Fruit fly (Drosophila melanogaster): Measurements from ENCODE around the gene CG6026.

The CG6026 gene

DNA sequence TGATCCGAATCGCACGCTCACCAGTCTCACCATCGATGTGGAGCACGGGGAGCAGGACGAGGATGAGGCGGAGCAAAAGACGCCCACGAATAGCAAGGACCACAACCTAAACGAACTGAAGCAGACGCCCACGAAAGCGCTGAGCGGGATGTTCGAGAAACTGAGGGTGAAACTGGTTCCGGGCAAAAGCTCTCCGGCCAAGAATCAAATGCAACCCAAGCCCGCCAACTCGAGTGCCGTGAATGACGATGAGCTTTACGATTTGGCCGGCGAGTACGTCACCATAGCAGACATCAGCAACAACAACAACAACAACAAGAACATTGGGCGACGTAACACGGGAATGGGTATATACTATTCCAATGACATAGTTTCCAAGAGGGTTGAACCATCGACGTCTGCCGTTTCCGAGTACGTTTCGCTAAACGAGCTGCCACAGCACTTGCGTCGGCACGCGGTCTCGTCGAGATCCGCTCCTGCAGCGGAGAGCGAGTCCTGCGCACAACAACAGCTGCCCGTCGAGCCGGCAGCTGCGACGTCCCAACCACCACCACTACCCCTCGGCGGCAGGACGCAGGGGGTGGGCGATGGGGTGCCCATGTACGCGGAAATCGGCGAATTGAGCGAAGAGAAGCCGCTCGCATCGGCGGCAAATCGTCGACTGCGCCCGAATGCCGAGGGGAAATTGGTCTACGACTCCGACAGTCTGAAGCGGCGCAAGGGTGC is 15.9 kb upstream of the CG6026 start (continued):
- TF ChIP-seq MESR4 (GFP tag; optimal IDR thresholded peaks at IDR 0.05) (no peak), dimm (GFP tag; IDR thresholded peaks at IDR 0.05) (no peak), unc-4 (GFP tag; IDR thresholded peaks at IDR 0.05; ENCODE audit: partially characterized antibody) (no peak; the same call in 1 of the 2 replicates), CG11696 (GFP tag; IDR thresholded peaks at IDR 0.05) (no peak), CG4282 (GFP tag; optimal IDR thresholded peaks at IDR 0.05) (no peak), CG11085 (GFP tag; IDR thresholded peaks at IDR 0.05) (no peak), CG6689 (GFP tag; IDR thresholded peaks at IDR 0.05) (no peak), CG14050 (GFP tag; IDR thresholded peaks at IDR 0.05) (no peak), CG10274 (GFP tag; optimal IDR thresholded peaks at IDR 0.05) (no peak), phol (tag; optimal IDR thresholded peaks at IDR 0.05) (no peak), Atf3 (GFP tag; optimal IDR thresholded peaks at IDR 0.05) (no peak), MBD-R2 (GFP tag; IDR thresholded peaks at IDR 0.05) (no peak), pnt (GFP tag; optimal IDR thresholded peaks at IDR 0.05) (no peak), cad (GFP tag; optimal IDR thresholded peaks at IDR 0.05) (no peak), CG2889 (GFP tag; IDR thresholded peaks at IDR 0.05) (no peak), ase (GFP tag; IDR thresholded peaks at IDR 0.05) (peak; percentile 53; the same call in 1 of the 3 replicates), emc (GFP tag; optimal IDR thresholded peaks at IDR 0.05) (no peak), CG6813 (GFP tag; optimal IDR thresholded peaks at IDR 0.05) (no peak), Xbp1 (GFP tag; optimal IDR thresholded peaks at IDR 0.05) (no peak), ham (GFP tag; IDR thresholded peaks at IDR 0.05) (no peak), Atf-2 (GFP tag; optimal IDR thresholded peaks at IDR 0.05) (no peak), CG8388 (GFP tag; optimal IDR thresholded peaks at IDR 0.05) (no peak), usp (GFP tag; optimal IDR thresholded peaks at IDR 0.05) (no peak), CG9817 (tag; optimal IDR thresholded peaks at IDR 0.05) (no peak), cg (GFP tag; optimal IDR thresholded peaks at IDR 0.05) (no peak), CG1792 (GFP tag; optimal IDR thresholded peaks at IDR 0.05) (no peak), dm (GFP tag; optimal IDR thresholded peaks at IDR 0.05) (no peak), scrt (GFP tag; optimal IDR thresholded peaks at IDR 0.05) (peak; percentile 7), ci (GFP tag; IDR thresholded peaks at IDR 0.05) (0 out of 3 replicates have a peak, but pooled peaks have one; percentile 31), CG3163 (GFP tag; optimal IDR thresholded peaks at IDR 0.05) (no peak), jumu (GFP tag; optimal IDR thresholded peaks at IDR 0.05) (no peak), sim (GFP tag; IDR thresholded peaks at IDR 0.05) (no peak), CG2678 (tag; optimal IDR thresholded peaks at IDR 0.05) (no peak), BtbVII (GFP tag; optimal IDR thresholded peaks at IDR 0.05) (no peak), Hand (GFP tag; optimal IDR thresholded peaks at IDR 0.05) (no peak), CG13296 (GFP tag; optimal IDR thresholded peaks at IDR 0.05) (no peak), CoRest (tag; optimal IDR thresholded peaks at IDR 0.05) (no peak), MTF-1 (GFP tag; optimal IDR thresholded peaks at IDR 0.05; ENCODE audit: borderline replicate concordance) (no peak), abd-A (tag; optimal IDR thresholded peaks at IDR 0.05) (no peak), CG34422 (GFP tag; IDR thresholded peaks at IDR 0.05) (no peak), gfzf (GFP tag; optimal IDR thresholded peaks at IDR 0.05) (no peak), CG18764 (GFP tag; optimal IDR thresholded peaks at IDR 0.05) (no peak), h (optimal IDR thresholded peaks at IDR 0.05) (no peak), CG30431 (GFP tag; optimal IDR thresholded peaks at IDR 0.05) (no peak), CG1024 (GFP tag; IDR thresholded peaks at IDR 0.05) (no peak), Adf1 (GFP tag; IDR thresholded peaks at IDR 0.05) (peak; percentile 75), CG4617 (GFP tag; optimal IDR thresholded peaks at IDR 0.05; ENCODE audit: borderline replicate concordance) (no peak), CG4360 (GFP tag; IDR thresholded peaks at IDR 0.05) (peak; percentile 87), YL-1 (GFP tag; optimal IDR thresholded peaks at IDR 0.05) (no peak), Gug (GFP tag; IDR thresholded peaks at IDR 0.05) (no peak), fd96Cb (tag; optimal IDR thresholded peaks at IDR 0.05) (no peak)
